Worm (Caenorhabditis elegans): Measurements from ENCODE around the gene scl-21.
A peak's percentile ranks its signal among the peaks of the same experiment; 100 is the strongest.

The scl-21 gene

ce11 chrV:19527565-19527964 lies 32.1 kb upstream of the scl-21 start:
- TF ChIP-seq ceh-16 (tag; optimal IDR thresholded peaks at IDR 0.05) (no peak), snpc-4 (tag; optimal IDR thresholded peaks at IDR 0.05) (no peak), nhr-237 (tag; optimal IDR thresholded peaks at IDR 0.05) (no peak), crh-2 (tag; optimal IDR thresholded peaks at IDR 0.05) (peak; percentile 98), alr-1 (tag; optimal IDR thresholded peaks at IDR 0.05) (no peak), nhr-10 (tag; optimal IDR thresholded peaks at IDR 0.05) (no peak), gmeb-1 (tag; optimal IDR thresholded peaks at IDR 0.05) (peak; percentile 66), unc-39 (tag; optimal IDR thresholded peaks at IDR 0.05) (no peak), aly-2 (tag; optimal IDR thresholded peaks at IDR 0.05) (no peak), ztf-4 (tag; optimal IDR thresholded peaks at IDR 0.05) (no peak), mab-5 (tag; optimal IDR thresholded peaks at IDR 0.05) (no peak), mbf-1 (tag; optimal IDR thresholded peaks at IDR 0.05) (no peak), C34F6.9 (tag; optimal IDR thresholded peaks at IDR 0.05) (no peak), nhr-23 (tag; optimal IDR thresholded peaks at IDR 0.05) (no peak), nhr-11 (tag; optimal IDR thresholded peaks at IDR 0.05) (no peak), R02D3.7 (tag; optimal IDR thresholded peaks at IDR 0.05) (no peak), nhr-12 (tag; optimal IDR thresholded peaks at IDR 0.05) (no peak), skn-1 (tag; optimal IDR thresholded peaks at IDR 0.05) (no peak), sma-3 (GFP tag; optimal IDR thresholded peaks at IDR 0.05) (peak; percentile 73), sem-4 (tag; optimal IDR thresholded peaks at IDR 0.05) (no peak), nhr-6 (tag; optimal IDR thresholded peaks at IDR 0.05) (no peak), nhr-25 (tag; optimal IDR thresholded peaks at IDR 0.05) (peak; percentile 57), ceh-82 (tag; optimal IDR thresholded peaks at IDR 0.05) (no peak), ztf-1 (GFP tag; conservative IDR thresholded peaks at IDR 0.05) (no peak), mdl-1 (tag; optimal IDR thresholded peaks at IDR 0.05) (peak in 1 of 2 experiments; percentile 33), blmp-1 (tag; optimal IDR thresholded peaks at IDR 0.05; ENCODE audit: insufficient read depth) (peak; percentile 16), egl-27 (tag; optimal IDR thresholded peaks at IDR 0.05) (peak; percentile 30), lsy-2 (tag; optimal IDR thresholded peaks at IDR 0.05) (peak in 1 of 2 experiments; percentile 13), ztf-11 (tag; optimal IDR thresholded peaks at IDR 0.05) (no peak), nhr-21 (tag; optimal IDR thresholded peaks at IDR 0.05) (peak; percentile 53), elt-1 (tag; optimal IDR thresholded peaks at IDR 0.05) (no peak), unc-55 (GFP tag; optimal IDR thresholded peaks at IDR 0.05) (no peak), lin-11 (tag; optimal IDR thresholded peaks at IDR 0.05) (no peak), zag-1 (tag; optimal IDR thresholded peaks at IDR 0.05) (no peak), peb-1 (tag; optimal IDR thresholded peaks at IDR 0.05) (no peak), ama-1 (optimal IDR thresholded peaks at IDR 0.05) (no peak), ZK546.5 (tag; optimal IDR thresholded peaks at IDR 0.05) (no peak), F13H6.1 (tag; optimal IDR thresholded peaks at IDR 0.05) (peak; percentile 60), lin-39 (tag; optimal IDR thresholded peaks at IDR 0.05) (no peak), fos-1 (tag; optimal IDR thresholded peaks at IDR 0.05) (peak; percentile 95), dmd-4 (tag; optimal IDR thresholded peaks at IDR 0.05) (no peak), unc-62 (GFP tag; optimal IDR thresholded peaks at IDR 0.05) (no peak), Y55F3AM.14 (GFP tag; optimal IDR thresholded peaks at IDR 0.05) (no peak), lin-13 (GFP tag; optimal IDR thresholded peaks at IDR 0.05) (no peak), sma-9 (GFP tag; optimal IDR thresholded peaks at IDR 0.05) (peak; percentile 96), sma-9 (tag; optimal IDR thresholded peaks at IDR 0.05) (no peak), nhr-77 (tag; optimal IDR thresholded peaks at IDR 0.05) (no peak), nhr-129 (tag; optimal IDR thresholded peaks at IDR 0.05) (peak; percentile 41), elt-3 (tag; optimal IDR thresholded peaks at IDR 0.05) (no peak)

All from whole organism, L2 larva.